Worm (Caenorhabditis elegans) whole organism, L4 larva: ENCODE results near the gene T14G8.4.

Experiments used
- T26A8.4 ChIP-seq: fragments of 200-800 bp; sonication (Bioruptor generic); IDR thresholded peaks from 2 replicates; pipeline ENCODE4 v1.3.6; 2022; ENCODE audit warnings: missing genetic modification characterization, missing compliant biosample characterization
- dmd-8 ChIP-seq: fragments of 200-800 bp; sonication (Bioruptor generic); IDR thresholded peaks from 2 replicates; pipeline ENCODE4 v1.3.6; 2022; ENCODE audit warnings: missing genetic modification characterization, missing compliant biosample characterization
- jun-1 ChIP-seq: fragments of 150-350 bp; optimal IDR thresholded peaks from 2 replicates; lab custom pipeline; 2014; ENCODE audit warnings: missing biosample characterization, missing genetic modification reagents, missing genetic modification characterization
- madf-9 ChIP-seq: fragments of 200-800 bp; sonication (Bioruptor generic); conservative IDR thresholded peaks from 2 replicates; pipeline ENCODE4 v1.3.6; 2022; ENCODE audit warnings: missing genetic modification reagents, missing genetic modification characterization, missing compliant biosample characterization
- nhr-25 ChIP-seq: sonication (generic microtip); optimal IDR thresholded peaks from 2 replicates; lab custom pipeline; 2017; ENCODE audit warnings: missing genetic modification characterization, mild to moderate bottlenecking, missing compliant biosample characterization, antibody characterized with exemption, moderate library complexity, borderline replicate concordance; ENCODE audit not compliant: insufficient read depth
- nhr-42 ChIP-seq: fragments of 200-800 bp; sonication (Bioruptor generic); IDR thresholded peaks from 2 replicates; pipeline ENCODE4 v1.3.6; 2022; ENCODE audit warnings: missing genetic modification characterization, missing compliant biosample characterization
- nhr-6 ChIP-seq: fragments of 150-350 bp; optimal IDR thresholded peaks from 2 replicates; lab custom pipeline; 2014; ENCODE audit warnings: missing biosample characterization, missing genetic modification characterization
- snpc-4 ChIP-seq: fragments of 150-350 bp; optimal IDR thresholded peaks from 2 replicates; lab custom pipeline; 2014; ENCODE audit warnings: missing biosample characterization, missing genetic modification characterization
- unc-62 ChIP-seq, 3 experiments: fragments of 150-350 bp in 1 of 3; sonication (generic microtip); optimal IDR thresholded peaks in 2 of 3; peaks in 1 of 3; 1 replicate in 1 of 3; 2 replicates in 2 of 3; lab custom pipeline; 2014 to 2017; ENCODE audit warnings: missing biosample characterization in 3 of 3, missing genetic modification characterization in 3 of 3, missing genetic modification reagents in 3 of 3, missing genotype in 1 of 3

DNA sequence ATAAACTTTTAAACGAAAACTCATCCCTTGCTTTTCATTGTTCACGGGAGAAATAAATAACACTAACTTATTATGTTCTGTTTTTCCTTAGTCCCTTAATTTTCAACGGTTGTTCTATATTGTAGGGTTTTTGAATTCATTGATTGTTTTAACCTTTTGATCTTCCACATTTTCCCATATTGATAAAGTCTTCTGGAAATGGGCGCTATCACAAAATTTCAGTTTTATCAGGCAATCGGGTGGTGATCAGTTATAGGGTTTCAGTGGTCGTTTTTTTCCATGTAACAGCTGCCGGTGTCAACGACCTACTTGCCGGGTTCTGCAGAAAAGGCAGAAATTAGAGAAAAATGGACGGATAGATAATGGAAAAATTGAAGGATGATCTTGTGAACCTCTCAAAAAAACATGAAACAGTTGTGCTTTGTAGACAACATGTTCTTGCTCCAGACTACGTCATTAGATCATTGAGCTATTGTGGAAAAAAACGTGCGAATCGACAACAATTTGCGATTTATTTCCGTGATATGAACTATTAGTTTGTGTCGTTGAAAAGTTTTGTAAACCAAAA, 6.2 kb upstream of the T14G8.4 start:
- TF ChIP-seq nhr-42 (GFP tag; lab: Robert Waterston, UW) (no peak), madf-9 (GFP tag; lab: Robert Waterston, UW) (no peak), nhr-25 (tag; lab: Kevin White, UChicago) (no peak), dmd-8 (GFP tag; lab: Robert Waterston, UW) (no peak), unc-62 (GFP tag; optimal IDR thresholded peaks at IDR 0.05 in 1 of 2; lab: Kevin White, UChicago) (no peak), unc-62 (tag; optimal IDR thresholded peaks at IDR 0.05; lab: Kevin White, UChicago) (no peak), T26A8.4 (no peak), snpc-4 (tag; lab: Kevin White, UChicago) (no peak), jun-1 (no peak), nhr-6 (tag; lab: Kevin White, UChicago) (no peak)
